Worm (Caenorhabditis elegans) whole organism, L4 larva: ENCODE data around the gene B0001.8.
A peak's percentile ranks its signal among the peaks of the same experiment; 100 is the strongest.

Source experiments
- F37D6.2 ChIP-seq: sonication (generic microtip); optimal IDR thresholded peaks from 2 replicates; lab custom pipeline; 2016; ENCODE audit warnings: mild to moderate bottlenecking, missing genetic modification characterization, missing compliant biosample characterization
- lin-13 ChIP-seq: fragments of 150-350 bp; optimal IDR thresholded peaks from 2 replicates; lab custom pipeline; 2014; ENCODE audit warnings: missing biosample characterization, missing genetic modification reagents, missing genetic modification characterization
- lsy-2 ChIP-seq, 2 experiments: fragments of 150-350 bp in 1 of 2; sonication (generic microtip) in 1 of 2; optimal IDR thresholded peaks; 2 replicates each; lab custom pipeline; 2014 to 2017; ENCODE audit warnings: missing biosample characterization in 2 of 2, missing genetic modification characterization in 2 of 2
- mxl-3 ChIP-seq: fragments of 200-800 bp; sonication (Bioruptor generic); optimal IDR thresholded peaks from 2 replicates; lab custom pipeline; 2018; ENCODE audit warnings: mild to moderate bottlenecking, missing genetic modification characterization, missing compliant biosample characterization
- nhr-28 ChIP-seq: fragments of 150-350 bp; optimal IDR thresholded peaks from 2 replicates; lab custom pipeline; 2014; ENCODE audit warnings: missing biosample characterization, missing genetic modification characterization
- skn-1 ChIP-seq: fragments of 150-350 bp; optimal IDR thresholded peaks from 2 replicates; lab custom pipeline; 2014; ENCODE audit warnings: missing biosample characterization, missing genetic modification characterization
- unc-62 ChIP-seq, 3 experiments: fragments of 150-350 bp in 1 of 3; sonication (generic microtip); optimal IDR thresholded peaks in 2 of 3; peaks in 1 of 3; 1 replicate in 1 of 3; 2 replicates in 2 of 3; lab custom pipeline; 2014 to 2017; ENCODE audit warnings: missing biosample characterization in 3 of 3, missing genetic modification characterization in 3 of 3, missing genetic modification reagents in 3 of 3, missing genotype in 1 of 3
- vab-7 ChIP-seq: fragments of 200-800 bp; sonication (Bioruptor generic); IDR thresholded peaks from 2 replicates; pipeline ENCODE4 v1.3.6; 2022; ENCODE audit warnings: missing genetic modification reagents, missing genetic modification characterization, missing compliant biosample characterization

- TF ChIP-seq lin-13 (GFP tag; lab: Kevin White, UChicago) (no peak), nhr-28 (no peak), lsy-2 (tag; optimal IDR thresholded peaks at IDR 0.05; lab: Kevin White, UChicago) (no peak), unc-62 (GFP tag; optimal IDR thresholded peaks at IDR 0.05 in 1 of 2; lab: Kevin White, UChicago) (peak in 1 of 2 experiments; percentile 60), unc-62 (tag; optimal IDR thresholded peaks at IDR 0.05; lab: Kevin White, UChicago) (no peak), F37D6.2 (tag; lab: Kevin White, UChicago) (no peak), mxl-3 (GFP tag; lab: Kevin White, UChicago) (no peak), vab-7 (GFP tag; lab: Robert Waterston, UW) (no peak), skn-1 (no peak)
These were observed 9.4 kb downstream of the B0001.8 start for ce11 chrIV:12131308-12132072.
